Fruit fly (Drosophila melanogaster) S2 (cell line): ENCODE measurements around the gene M1BP.

ENCODE experiments used
- CG8478 ChIP-seq: fragments of >200 bp; optimal IDR thresholded peaks from 2 replicates; lab custom pipeline; 2018
- CTCF ChIP-seq, 2 experiments: fragments of >200 bp; optimal IDR thresholded peaks; 2 replicates each; lab custom pipeline; 2018

DNA sequence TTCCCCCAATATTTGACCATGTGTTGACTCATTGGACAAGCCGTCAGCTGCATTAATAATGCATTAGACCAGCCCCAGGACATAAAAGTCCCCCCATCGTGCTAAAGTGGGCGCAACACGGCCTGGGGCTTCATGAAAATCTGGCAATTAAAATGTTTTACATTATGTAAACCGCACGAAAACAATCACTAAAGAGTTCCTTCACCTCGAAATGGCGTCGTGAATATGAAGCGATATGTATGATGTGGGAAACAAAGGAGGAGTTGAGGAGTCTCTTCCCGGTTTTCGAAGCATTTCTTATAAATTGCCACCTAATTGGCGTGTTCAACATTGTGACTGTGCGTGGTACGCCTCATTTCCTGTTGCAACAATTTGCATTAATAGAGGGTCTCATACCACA is 11.2 kb upstream of the M1BP start:
- TF ChIP-seq CTCF (optimal IDR thresholded peaks at IDR 0.05; lab: Kevin White, UChicago) (no peak), CG8478 (lab: Kevin White, UChicago) (no peak)
